Worm (Caenorhabditis elegans) whole organism, L2 larva: ENCODE results near the gene nhr-138.

ENCODE experiments used
- C34F6.9 ChIP-seq: fragments of 150-350 bp; optimal IDR thresholded peaks from 2 replicates; lab custom pipeline; 2014; ENCODE audit warnings: missing biosample characterization, missing genetic modification characterization
- F13H6.1 ChIP-seq: sonication (generic microtip); optimal IDR thresholded peaks from 2 replicates; lab custom pipeline; 2016; ENCODE audit warnings: missing genetic modification characterization, missing compliant biosample characterization
- aly-2 ChIP-seq: fragments of 150-350 bp; optimal IDR thresholded peaks from 2 replicates; lab custom pipeline; 2014; ENCODE audit warnings: missing biosample characterization, missing genetic modification characterization
- ama-1 ChIP-seq: fragments of 150-350 bp; optimal IDR thresholded peaks from 2 replicates; lab custom pipeline; 2018; ENCODE audit warnings: inconsistent platforms
- crh-2 ChIP-seq: sonication (generic microtip); optimal IDR thresholded peaks from 2 replicates; lab custom pipeline; 2017; ENCODE audit warnings: missing biosample characterization, missing genetic modification characterization
- elt-1 ChIP-seq: fragments of 150-350 bp; optimal IDR thresholded peaks from 2 replicates; lab custom pipeline; 2014; ENCODE audit warnings: missing biosample characterization, missing genetic modification characterization
- gmeb-1 ChIP-seq: fragments of 150-350 bp; optimal IDR thresholded peaks from 2 replicates; lab custom pipeline; 2014; ENCODE audit warnings: missing biosample characterization, missing genetic modification characterization
- lin-13 ChIP-seq: fragments of 150-350 bp; optimal IDR thresholded peaks from 2 replicates; lab custom pipeline; 2014; ENCODE audit warnings: missing biosample characterization, missing genetic modification reagents, missing genetic modification characterization
- lin-39 ChIP-seq: fragments of 150-350 bp; optimal IDR thresholded peaks from 2 replicates; lab custom pipeline; 2014; ENCODE audit warnings: missing biosample characterization, missing genetic modification reagents, missing genetic modification characterization
- lsy-2 ChIP-seq, 2 experiments: fragments of 150-350 bp in 1 of 2; sonication (generic microtip) in 1 of 2; optimal IDR thresholded peaks; 2 replicates each; lab custom pipeline; 2014 to 2017; ENCODE audit warnings: missing biosample characterization in 2 of 2, missing genetic modification characterization in 2 of 2
- mab-5 ChIP-seq: fragments of 150-350 bp; optimal IDR thresholded peaks from 2 replicates; lab custom pipeline; 2014; ENCODE audit warnings: missing biosample characterization, missing genetic modification characterization
- mdl-1 ChIP-seq, 2 experiments: fragments of 150-350 bp in 1 of 2; sonication (generic microtip) in 1 of 2; optimal IDR thresholded peaks; 2 replicates each; lab custom pipeline; 2017; ENCODE audit warnings: missing biosample characterization in 2 of 2, missing genetic modification characterization in 2 of 2
- nhr-10 ChIP-seq: sonication (generic microtip); optimal IDR thresholded peaks from 2 replicates; lab custom pipeline; 2017; ENCODE audit warnings: missing biosample characterization, missing genetic modification characterization
- nhr-11 ChIP-seq: fragments of 150-350 bp; optimal IDR thresholded peaks from 2 replicates; lab custom pipeline; 2014; ENCODE audit warnings: missing biosample characterization, missing genetic modification characterization
- nhr-6 ChIP-seq: fragments of 150-350 bp; optimal IDR thresholded peaks from 2 replicates; lab custom pipeline; 2014; ENCODE audit warnings: missing biosample characterization, missing genetic modification characterization
- nhr-77 ChIP-seq: fragments of 150-350 bp; optimal IDR thresholded peaks from 2 replicates; lab custom pipeline; 2014; ENCODE audit warnings: missing biosample characterization, missing genetic modification characterization
- skn-1 ChIP-seq: sonication (generic microtip); optimal IDR thresholded peaks from 2 replicates; lab custom pipeline; 2017; ENCODE audit warnings: missing biosample characterization, missing genetic modification characterization
- unc-55 ChIP-seq: fragments of 150-350 bp; sonication (generic microtip); optimal IDR thresholded peaks from 3 replicates; lab custom pipeline; 2014; ENCODE audit warnings: missing biosample characterization, missing genetic modification reagents, missing genetic modification characterization
- unc-62 ChIP-seq: fragments of 150-350 bp; optimal IDR thresholded peaks from 2 replicates; lab custom pipeline; 2014; ENCODE audit warnings: missing biosample characterization, missing genetic modification reagents, missing genetic modification characterization

nhr-138 gene

DNA sequence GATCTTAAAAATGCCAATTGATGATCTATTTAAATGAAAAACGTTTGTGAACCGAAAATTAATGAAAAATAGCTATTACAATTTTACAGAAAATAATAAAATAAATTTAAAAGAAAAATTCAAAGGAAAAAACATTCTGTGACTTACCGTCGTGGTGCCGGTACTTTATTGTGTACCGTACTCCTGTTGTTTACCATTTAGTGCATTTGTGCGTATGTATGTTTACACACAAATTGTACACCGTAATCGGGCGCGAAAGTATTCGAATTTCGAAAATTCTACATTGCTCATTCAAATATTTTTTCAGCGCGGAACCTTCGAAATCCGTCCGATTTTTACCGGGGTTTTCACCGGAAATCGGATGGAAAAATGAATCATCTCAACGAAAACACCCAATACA lies 53.0 kb downstream of the nhr-138 start, which contains the start of gene T13F2.6:
T13F2.6 (plus strand) TSS at position 306 of the 400 bp plus-strand sequence.
- TF ChIP-seq nhr-11 (tag; lab: Kevin White, UChicago) (no peak), C34F6.9 (no peak), crh-2 (tag; lab: Kevin White, UChicago) (no peak), ama-1 (lab: Kevin White, UChicago) (no peak), lsy-2 (tag; optimal IDR thresholded peaks at IDR 0.05; lab: Kevin White, UChicago) (no peak), F13H6.1 (no peak), skn-1 (tag; lab: Kevin White, UChicago) (no peak), elt-1 (tag; lab: Kevin White, UChicago) (no peak), aly-2 (tag; lab: Kevin White, UChicago) (no peak), nhr-6 (tag; lab: Kevin White, UChicago) (no peak), mab-5 (tag; lab: Kevin White, UChicago) (no peak), unc-62 (GFP tag; lab: Kevin White, UChicago) (no peak), lin-39 (no peak), nhr-77 (tag; lab: Kevin White, UChicago) (no peak), nhr-10 (no peak), gmeb-1 (tag; lab: Kevin White, UChicago) (no peak), lin-13 (GFP tag; lab: Kevin White, UChicago) (no peak), unc-55 (GFP tag; lab: Kevin White, UChicago) (no peak), mdl-1 (tag; optimal IDR thresholded peaks at IDR 0.05; lab: Kevin White, UChicago) (no peak)
